Worm (Caenorhabditis elegans) whole organism, early embryonic: ENCODE measurements around the gene Y69E1A.3.
"Not testable (repeated sequence)": the region's sequence is repeated elsewhere in the genome, so short reads cannot be mapped to it uniquely, and the experiment has no call there.

ENCODE experiments used
- B0310.2 ChIP-seq: sonication (generic microtip); optimal IDR thresholded peaks from 2 replicates; lab custom pipeline; 2016; ENCODE audit warnings: mild to moderate bottlenecking, missing genetic modification characterization, missing compliant biosample characterization
- F13C5.2 ChIP-seq: sonication (generic microtip); optimal IDR thresholded peaks from 2 replicates; lab custom pipeline; 2017; ENCODE audit warnings: mild to moderate bottlenecking, missing genetic modification characterization, inconsistent platforms, missing compliant biosample characterization
- aly-1 ChIP-seq: sonication (generic microtip); optimal IDR thresholded peaks from 2 replicates; lab custom pipeline; 2016; ENCODE audit warnings: missing genetic modification characterization, missing compliant biosample characterization
- ama-1 ChIP-seq: fragments of 150-350 bp; optimal IDR thresholded peaks from 2 replicates; lab custom pipeline; 2014
- ceh-13 ChIP-seq: fragments of 200-800 bp; sonication (Bioruptor generic); optimal IDR thresholded peaks from 2 replicates; lab custom pipeline; 2018; ENCODE audit warnings: mild to moderate bottlenecking, missing genetic modification characterization, missing compliant biosample characterization
- ceh-36 ChIP-seq: sonication (generic microtip); optimal IDR thresholded peaks from 2 replicates; lab custom pipeline; 2016; ENCODE audit warnings: missing genetic modification characterization, inconsistent platforms, missing compliant biosample characterization
- ets-7 ChIP-seq: sonication (generic microtip); optimal IDR thresholded peaks from 2 replicates; lab custom pipeline; 2016; ENCODE audit warnings: missing genotype, missing genetic modification characterization, missing compliant biosample characterization
- flt-1 ChIP-seq: fragments of 200-800 bp; sonication (Bioruptor generic); IDR thresholded peaks from 2 replicates; pipeline ENCODE4 v1.3.6; 2022; ENCODE audit warnings: missing genetic modification characterization, missing compliant biosample characterization
- hmbx-1 ChIP-seq: sonication (generic microtip); optimal IDR thresholded peaks from 2 replicates; lab custom pipeline; 2016; ENCODE audit warnings: mild to moderate bottlenecking, missing genetic modification characterization, missing compliant biosample characterization
- hmg-4 ChIP-seq: fragments of 200-800 bp; sonication (Bioruptor generic); optimal IDR thresholded peaks from 2 replicates; lab custom pipeline; 2018; ENCODE audit warnings: mild to moderate bottlenecking, missing genetic modification characterization, missing compliant biosample characterization
- hnd-1 ChIP-seq: sonication (generic microtip); optimal IDR thresholded peaks from 2 replicates; lab custom pipeline; 2016; ENCODE audit warnings: missing genetic modification characterization, missing compliant biosample characterization
- pes-1 ChIP-seq: fragments of 200-800 bp; sonication (Bioruptor generic); IDR thresholded peaks from 2 replicates; pipeline ENCODE4 v1.3.6; 2022; ENCODE audit warnings: missing genetic modification reagents, missing genetic modification characterization, missing compliant biosample characterization
- scrt-1 ChIP-seq: fragments of 200-800 bp; sonication (Bioruptor generic); IDR thresholded peaks from 2 replicates; pipeline ENCODE4 v1.3.6; 2022; ENCODE audit warnings: missing genetic modification characterization, missing compliant biosample characterization
- sea-1 ChIP-seq: fragments of 200-800 bp; sonication (Bioruptor generic); conservative IDR thresholded peaks from 2 replicates; pipeline ENCODE4 v1.3.6; 2022; ENCODE audit warnings: missing genetic modification characterization, missing compliant biosample characterization
- tbx-11 ChIP-seq: fragments of 200-800 bp; sonication (Bioruptor generic); IDR thresholded peaks from 2 replicates; pipeline ENCODE4 v1.3.6; 2022; ENCODE audit warnings: missing genetic modification characterization, missing compliant biosample characterization
- tbx-37 ChIP-seq: fragments of 200-800 bp; sonication (Bioruptor generic); conservative IDR thresholded peaks from 2 replicates; pipeline ENCODE4 v1.3.6; 2022; ENCODE audit warnings: missing genetic modification reagents, missing genetic modification characterization, missing compliant biosample characterization
- tra-4 ChIP-seq: sonication (generic microtip); optimal IDR thresholded peaks from 2 replicates; lab custom pipeline; 2017; ENCODE audit warnings: missing genetic modification characterization, missing compliant biosample characterization

The Y69E1A.3 gene

DNA sequence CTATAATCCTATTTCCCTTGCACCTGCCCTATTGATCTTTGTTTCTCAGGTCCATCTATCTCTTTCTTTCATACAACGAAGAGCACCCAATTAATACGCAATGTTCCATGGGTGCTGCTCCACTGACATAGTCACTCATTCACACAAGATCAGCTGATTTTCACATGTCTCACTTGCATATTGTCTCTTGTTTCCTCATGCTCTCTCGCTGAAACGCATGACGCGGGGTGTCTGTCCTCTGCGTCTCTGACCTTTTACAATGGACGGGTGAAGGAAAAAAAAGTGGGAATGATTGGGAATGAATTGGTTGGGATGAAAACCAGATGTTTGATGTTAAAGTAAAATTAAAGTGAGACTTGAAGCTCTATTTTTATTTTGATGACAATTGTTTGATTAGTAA, 16.8 kb upstream of the Y69E1A.3 start:
- TF ChIP-seq aly-1 (tag; lab: Kevin White, UChicago) (no peak), scrt-1 (no peak), tra-4 (tag; lab: Kevin White, UChicago) (no peak), tbx-37 (GFP tag; lab: Robert Waterston, UW) (no peak), ceh-36 (tag; lab: Kevin White, UChicago) (no peak), ets-7 (tag; lab: Kevin White, UChicago) (peak; percentile 11)

DNA sequence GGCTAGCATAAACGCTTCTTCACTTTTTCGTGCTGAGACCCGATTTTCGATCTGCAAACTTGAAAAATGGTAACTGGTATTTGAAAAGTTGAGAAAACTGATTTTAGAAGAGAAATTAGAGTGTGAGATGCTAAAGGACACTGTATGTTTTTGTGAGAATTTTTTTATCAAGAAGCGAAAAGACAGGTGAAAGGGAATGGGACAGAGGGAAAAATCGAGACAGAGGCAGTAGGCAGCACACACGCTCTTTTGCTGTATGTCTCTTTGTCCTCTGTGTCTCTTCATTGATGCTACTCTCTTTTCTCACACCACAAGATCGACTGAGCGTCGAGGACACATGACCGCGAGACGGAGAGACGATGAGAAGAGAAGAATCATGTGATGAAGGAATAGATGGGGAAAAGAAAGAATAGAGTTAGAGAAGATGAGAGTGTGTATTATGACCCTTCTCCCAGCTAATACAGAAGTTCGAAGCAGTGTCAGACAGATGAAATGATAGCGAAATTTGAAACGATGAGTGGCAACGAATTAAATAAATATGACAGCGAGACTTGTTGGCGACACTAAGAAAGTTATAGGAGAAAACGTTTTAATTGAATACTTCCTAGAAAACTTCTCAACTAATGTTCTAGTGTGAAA, 16.1 kb upstream of the Y69E1A.3 start, which contains the start of gene lgg-2:
lgg-2 (minus strand) TSS at position 51 of the 639 bp plus-strand sequence.
- TF ChIP-seq tbx-11 (GFP tag; lab: Robert Waterston, UW) (no peak), scrt-1 (no peak), hmg-4 (GFP tag; lab: Kevin White, UChicago) (peak; percentile 45)

DNA sequence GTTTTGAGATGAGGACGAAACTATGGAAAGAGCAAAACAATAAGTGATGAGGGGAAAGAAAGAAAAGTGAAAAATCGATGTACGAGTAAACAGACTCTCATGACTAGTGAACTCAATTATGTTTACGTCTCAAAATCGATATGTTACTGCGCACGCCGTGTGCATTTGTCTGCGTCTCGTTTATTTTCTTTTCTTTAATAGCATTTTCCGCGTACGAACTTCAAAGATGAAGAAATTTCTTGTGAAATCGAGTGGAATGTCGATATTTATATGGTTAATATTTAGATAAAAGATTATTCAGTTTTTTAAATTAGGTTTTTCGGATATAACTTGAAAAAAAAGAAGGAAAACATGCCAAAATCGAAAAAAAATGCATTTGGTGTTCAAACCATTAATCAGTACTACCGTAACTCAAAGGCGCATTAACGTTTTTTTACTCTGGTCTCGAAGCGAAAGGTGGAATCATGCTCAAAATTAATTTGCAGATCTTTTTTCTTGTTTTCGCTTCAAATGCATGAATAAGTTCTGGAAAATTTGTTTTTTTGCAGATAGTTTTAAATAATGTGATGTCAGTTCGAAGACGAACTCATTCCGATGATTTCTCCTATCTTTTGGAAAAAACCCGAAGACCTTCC, 15.1 kb upstream of the Y69E1A.3 start, which contains the start of gene fic-1:
fic-1 (plus strand) TSS at position 549 of the 635 bp plus-strand sequence.
- TF ChIP-seq sea-1 (no peak), flt-1 (no peak), aly-1 (tag; lab: Kevin White, UChicago) (no peak), ceh-36 (tag; lab: Kevin White, UChicago) (no peak), hnd-1 (tag; lab: Kevin White, UChicago) (no peak), F13C5.2 (tag; lab: Kevin White, UChicago) (no peak), B0310.2 (tag; lab: Kevin White, UChicago) (no peak), hmbx-1 (tag; lab: Kevin White, UChicago) (no peak)

DNA sequence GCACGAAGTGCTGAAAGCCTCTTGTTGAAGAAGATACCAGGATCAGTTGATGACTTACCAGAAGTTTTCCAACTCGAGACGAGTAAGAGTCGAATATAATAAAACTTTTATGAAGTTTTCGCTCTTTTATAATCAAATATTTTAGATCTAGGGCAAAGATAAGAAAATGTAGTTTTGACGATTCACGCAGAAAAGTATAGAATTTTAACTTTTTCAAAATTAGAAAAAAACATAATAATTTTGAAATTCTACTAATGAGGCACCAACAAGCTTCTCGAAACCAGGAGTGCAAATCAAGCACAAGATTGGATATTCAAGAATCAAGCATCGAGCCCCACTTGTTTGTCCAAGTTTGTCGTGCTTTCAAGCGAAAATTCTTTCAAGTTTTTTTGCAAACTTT, 3.3 kb upstream of the Y69E1A.3 start, which contains the start of gene Y69E1A.1:
Y69E1A.1 (minus strand) TSS at position 101 of the 400 bp plus-strand sequence.
- no peak for TF ChIP-seq hnd-1 (tag; lab: Kevin White, UChicago)
- TF ChIP-seq tbx-37 (GFP tag; lab: Robert Waterston, UW), result no peak
- no peak for TF ChIP-seq ama-1 (lab: Kevin White, UChicago)

DNA sequence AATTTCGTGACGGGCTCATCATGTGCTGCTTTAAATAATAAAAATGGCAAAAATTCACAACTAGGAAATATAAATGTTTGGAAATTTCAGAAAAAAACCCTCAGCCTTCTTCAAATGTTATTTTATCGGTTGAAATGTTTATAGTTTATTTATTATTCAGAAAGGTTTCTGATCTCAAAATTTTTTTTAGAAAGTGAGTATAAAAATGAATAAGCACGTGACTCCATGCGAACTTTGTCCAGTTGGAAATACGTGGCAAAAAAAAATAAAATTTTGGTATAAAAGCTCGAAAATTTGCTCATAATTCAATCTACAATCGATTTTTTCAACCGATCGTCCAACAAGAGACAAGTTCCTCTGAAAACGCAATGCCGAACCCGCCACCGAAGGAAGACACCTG, 2.6 kb upstream of the Y69E1A.3 start, which contains the start of gene nsph-3.1:
nsph-3.1 (plus strand) TSS at position 301 of the 400 bp plus-strand sequence.
- TF ChIP-seq scrt-1 (no peak), flt-1 (no peak), tbx-37 (GFP tag; lab: Robert Waterston, UW) (no peak), ceh-13 (GFP tag; lab: Kevin White, UChicago) (no peak)

DNA sequence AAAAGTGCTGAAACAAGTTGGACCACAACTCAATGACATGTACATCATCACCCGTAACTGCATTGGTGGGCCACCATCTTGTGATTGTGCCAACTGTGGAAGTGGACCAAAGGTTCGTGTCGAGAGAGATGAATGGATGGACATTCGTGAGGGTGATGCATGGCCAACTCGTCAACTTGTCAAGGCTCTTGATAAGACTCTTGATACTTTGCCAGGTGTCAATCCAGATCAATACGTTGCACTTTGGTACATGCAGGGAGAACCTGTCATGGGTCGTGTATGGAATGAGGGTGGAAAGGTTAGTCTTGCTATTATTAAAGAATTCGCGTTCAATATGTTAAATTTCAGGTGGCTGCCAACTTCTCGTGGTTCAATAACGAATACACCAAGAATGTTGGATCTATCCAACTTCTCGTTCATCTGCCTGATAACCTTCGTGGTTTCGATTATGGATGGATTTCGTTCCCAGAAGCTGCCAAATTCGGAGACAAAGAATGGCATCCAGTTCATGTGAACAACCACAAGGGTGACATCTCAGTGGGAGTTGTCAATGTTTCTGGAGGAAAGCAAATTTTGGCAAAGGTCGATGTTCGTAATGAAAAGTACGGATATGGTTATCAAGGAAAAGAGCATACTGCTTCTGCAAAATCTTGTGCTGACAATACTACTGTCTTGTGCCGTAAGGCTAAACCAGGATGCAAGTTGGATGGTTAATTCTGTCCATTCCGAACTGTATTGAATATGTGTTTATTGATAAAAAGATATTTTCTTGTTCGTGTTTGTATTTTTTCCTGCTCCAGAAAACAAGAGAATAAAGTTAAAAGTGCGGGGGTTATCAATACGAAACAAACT, 1.5 kb upstream of the Y69E1A.3 start:
- TF ChIP-seq F13C5.2 (tag; lab: Kevin White, UChicago) (no peak), hmg-4 (GFP tag; lab: Kevin White, UChicago) (no peak), ama-1 (lab: Kevin White, UChicago) (no peak), B0310.2 (tag; lab: Kevin White, UChicago) (no peak), tbx-11 (GFP tag; lab: Robert Waterston, UW) (no peak), pes-1 (GFP tag; lab: Robert Waterston, UW) (no peak)

DNA sequence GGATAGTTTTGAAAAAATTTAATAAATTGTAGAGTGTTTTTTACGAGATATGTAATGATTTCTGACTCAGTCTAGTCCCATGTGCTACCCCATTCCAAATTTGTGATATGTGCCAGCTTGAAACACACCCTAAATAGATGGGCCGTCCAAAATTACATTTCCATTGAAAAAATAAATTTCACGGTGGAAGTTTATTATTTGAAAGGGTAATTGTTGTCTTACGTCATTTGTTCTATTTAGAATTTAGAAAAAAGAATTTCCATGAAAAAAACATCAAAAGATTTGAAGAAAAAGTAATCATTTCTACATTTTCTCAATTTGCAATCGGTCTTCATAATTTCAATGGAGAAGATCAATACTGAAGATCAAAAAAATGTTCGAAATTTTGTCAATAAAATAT, 2.9 kb downstream of the Y69E1A.3 start, which contains the start of gene Y69E1A.4:
Y69E1A.4 (plus strand) TSS at position 301 of the 400 bp plus-strand sequence.
- TF ChIP-seq ama-1 (lab: Kevin White, UChicago); hmbx-1 (tag; lab: Kevin White, UChicago); pes-1 (GFP tag; lab: Robert Waterston, UW): not testable (repeated sequence)

DNA sequence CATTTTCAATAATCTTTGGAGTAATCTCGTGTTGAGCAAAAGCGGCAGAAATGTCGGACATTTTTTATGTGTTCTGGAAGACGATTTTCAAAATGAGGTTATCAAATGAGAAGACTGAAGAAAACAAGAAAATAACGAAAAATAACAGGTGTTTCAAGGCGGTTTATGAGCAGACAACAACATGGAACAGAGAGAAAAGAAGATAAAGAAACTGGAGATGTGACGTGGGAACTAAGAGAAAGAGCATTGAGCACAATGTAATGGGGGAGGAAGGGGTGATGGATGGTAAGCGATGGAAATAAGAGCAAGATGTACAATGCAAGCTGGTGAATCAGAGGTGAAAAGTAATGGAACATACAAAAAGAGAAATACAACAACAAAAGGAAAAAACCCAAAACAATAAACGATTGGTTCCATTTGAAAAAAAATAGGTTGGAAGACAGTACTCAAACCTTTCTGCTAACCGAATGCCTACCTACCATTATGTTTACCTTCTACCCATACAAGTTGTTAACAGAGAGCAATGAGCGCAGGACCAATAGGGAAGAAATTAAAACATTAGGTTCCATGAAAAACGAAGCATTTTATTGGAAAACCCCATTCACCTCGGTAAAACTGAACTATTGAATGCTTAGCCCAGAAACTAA, 5.6 kb downstream of the Y69E1A.3 start, which contains the start of gene Y69E1A.5:
Y69E1A.5 (minus strand) TSS at position 73 of the 647 bp plus-strand sequence.
- TF ChIP-seq hmbx-1 (tag; lab: Kevin White, UChicago) (no peak), F13C5.2 (tag; lab: Kevin White, UChicago) (no peak), tbx-37 (GFP tag; lab: Robert Waterston, UW) (no peak), tbx-11 (GFP tag; lab: Robert Waterston, UW) (no peak), pes-1 (GFP tag; lab: Robert Waterston, UW) (no peak), flt-1 (no peak), B0310.2 (tag; lab: Kevin White, UChicago) (no peak), tra-4 (tag; lab: Kevin White, UChicago) (no peak), ama-1 (lab: Kevin White, UChicago) (no peak), ceh-13 (GFP tag; lab: Kevin White, UChicago) (no peak), ets-7 (tag; lab: Kevin White, UChicago) (no peak), hmg-4 (GFP tag; lab: Kevin White, UChicago) (no peak)
